Fruit fly (Drosophila melanogaster): ENCODE results near the gene Hmgcl.
A peak's percentile ranks its signal among the peaks of the same experiment; 100 is the strongest.

Hmgcl gene

DNA sequence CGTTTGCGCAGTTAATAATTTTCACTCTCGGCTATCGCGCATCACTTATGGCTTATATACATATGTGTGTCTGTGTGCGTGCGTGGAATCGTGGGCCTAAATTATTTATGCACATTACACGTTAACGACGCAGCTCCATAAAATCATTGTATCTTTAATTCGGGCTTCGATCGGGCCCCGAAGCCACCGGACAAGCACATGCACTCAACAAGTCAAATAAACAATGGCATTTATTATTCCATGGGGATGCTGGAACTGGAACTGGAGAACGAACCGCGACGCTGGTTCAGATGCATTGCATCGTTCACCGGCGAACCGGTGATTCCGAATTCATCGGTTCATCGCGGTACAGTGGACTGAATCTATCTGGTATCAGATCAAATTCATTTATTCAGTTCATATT, 11.6 kb upstream of the Hmgcl start, which contains the start of gene ihog (continued):
- TF ChIP-seq CG17385 (GFP tag; optimal IDR thresholded peaks at IDR 0.05) (peak; percentile 6), unc-4 (GFP tag; IDR thresholded peaks at IDR 0.05; ENCODE audit: partially characterized antibody) (peak; percentile 47; the same call in 1 of the 2 replicates), CG34224 (GFP tag; IDR thresholded peaks at IDR 0.05; ENCODE audit: partially characterized antibody) (peak; percentile 52; the same call in 2 of the 3 replicates), CG34422 (GFP tag; IDR thresholded peaks at IDR 0.05) (peak; percentile 35; the same call in 1 of the 3 replicates), nerfin-2 (GFP tag; IDR thresholded peaks at IDR 0.05; ENCODE audit: partially characterized antibody) (peak; percentile 45), bbx (GFP tag; IDR thresholded peaks at IDR 0.05; ENCODE audit: partially characterized antibody) (peak; percentile 72), BEAF-32 (GFP tag; optimal IDR thresholded peaks at IDR 0.05) (peak; percentile 48), ash1 (GFP tag; optimal IDR thresholded peaks at IDR 0.05) (no peak), CG15514 (GFP tag; optimal IDR thresholded peaks at IDR 0.05) (peak; percentile 100), hbn (GFP tag; IDR thresholded peaks at IDR 0.05; ENCODE audit: partially characterized antibody) (0 out of 2 replicates have a peak, but pooled peaks have one; percentile 23), CG13775 (GFP tag; optimal IDR thresholded peaks at IDR 0.05) (peak; percentile 41), HLH4C (GFP tag; IDR thresholded peaks at IDR 0.05; ENCODE audit: partially characterized antibody) (0 out of 3 replicates have a peak, but pooled peaks have one; percentile 9), Adf1 (GFP tag; IDR thresholded peaks at IDR 0.05) (peak; percentile 52; the same call in 1 of the 2 replicates), CG17359 (tag; optimal IDR thresholded peaks at IDR 0.05) (no peak), CG12659 (GFP tag; optimal IDR thresholded peaks at IDR 0.05) (peak; percentile 31), CG6254 (GFP tag; optimal IDR thresholded peaks at IDR 0.05) (peak; percentile 4), Dref (GFP tag; IDR thresholded peaks at IDR 0.05) (peak; percentile 7; the same call in 1 of the 2 replicates), CG13296 (GFP tag; optimal IDR thresholded peaks at IDR 0.05) (peak; percentile 24), sens (GFP tag) (peak; percentile 70), chm (GFP tag; IDR thresholded peaks at IDR 0.05) (peak; percentile 15; the same call in 1 of the 2 replicates), btn (GFP tag; optimal IDR thresholded peaks at IDR 0.05) (no peak), pros (GFP tag; optimal IDR thresholded peaks at IDR 0.05) (no peak), CG9932 (GFP tag; IDR thresholded peaks at IDR 0.05) (no peak), CG3163 (GFP tag; optimal IDR thresholded peaks at IDR 0.05) (no peak), CG16779 (GFP tag; IDR thresholded peaks at IDR 0.05) (no peak), Fer1 (GFP tag; optimal IDR thresholded peaks at IDR 0.05) (peak; percentile 34), Atf6 (GFP tag; IDR thresholded peaks at IDR 0.05) (no peak), CG10366 (GFP tag; IDR thresholded peaks at IDR 0.05) (0 out of 2 replicates have a peak, but pooled peaks have one; percentile 17), tna (GFP tag; IDR thresholded peaks at IDR 0.05; ENCODE audit: partially characterized antibody) (peak; percentile 39; the same call in 1 of the 2 replicates), CG11456 (GFP tag; IDR thresholded peaks at IDR 0.05) (no peak), CG12071 (GFP tag; optimal IDR thresholded peaks at IDR 0.05) (no peak), Jarid2 (GFP tag; optimal IDR thresholded peaks at IDR 0.05) (no peak), kah (GFP tag; optimal IDR thresholded peaks at IDR 0.05) (peak; percentile 1), CG12391 (tag; optimal IDR thresholded peaks at IDR 0.05) (peak; percentile 32), pzg (GFP tag; optimal IDR thresholded peaks at IDR 0.05) (peak; percentile 49), B-H2 (GFP tag; optimal IDR thresholded peaks at IDR 0.05) (peak; percentile 22), Meics (GFP tag; optimal IDR thresholded peaks at IDR 0.05) (no peak), CG4854 (GFP tag; optimal IDR thresholded peaks at IDR 0.05) (no peak), croc (GFP tag; conservative IDR thresholded peaks at IDR 0.05) (no peak), slou (GFP tag; optimal IDR thresholded peaks at IDR 0.05) (no peak), grau (tag; optimal IDR thresholded peaks at IDR 0.05) (no peak), zfh2 (GFP tag; optimal IDR thresholded peaks at IDR 0.05) (no peak), CG7556 (GFP tag; optimal IDR thresholded peaks at IDR 0.05) (peak; percentile 20), ken (GFP tag; IDR thresholded peaks at IDR 0.05) (no peak), YL-1 (GFP tag; optimal IDR thresholded peaks at IDR 0.05) (peak; percentile 60), CG12236 (GFP tag; optimal IDR thresholded peaks at IDR 0.05) (peak; percentile 6), schlank (tag; optimal IDR thresholded peaks at IDR 0.05) (no peak), nerfin-1 (tag; optimal IDR thresholded peaks at IDR 0.05) (peak; percentile 19), CG7786 (GFP tag; optimal IDR thresholded peaks at IDR 0.05) (no peak)
